Worm (Caenorhabditis elegans) whole organism, young adult: ENCODE data around the gene F46G11.2.

Experiments used
- B0261.1 ChIP-seq: sonication (generic microtip); optimal IDR thresholded peaks from 2 replicates; lab custom pipeline; 2016; ENCODE audit warnings: mild to moderate bottlenecking, missing genetic modification characterization, moderate library complexity, missing compliant biosample characterization
- C17E4.6 ChIP-seq: fragments of 200-800 bp; sonication (Bioruptor generic); IDR thresholded peaks from 2 replicates; pipeline ENCODE4 v1.3.6; 2022; ENCODE audit warnings: missing genetic modification reagents, missing genetic modification characterization, missing compliant biosample characterization
- F10E7.11 ChIP-seq: sonication (generic microtip); optimal IDR thresholded peaks from 2 replicates; lab custom pipeline; 2017; ENCODE audit warnings: mild to moderate bottlenecking, missing genetic modification characterization, moderate library complexity, missing compliant biosample characterization
- F23B12.7 ChIP-seq: sonication (generic microtip); optimal IDR thresholded peaks from 2 replicates; lab custom pipeline; 2017; ENCODE audit warnings: missing genetic modification characterization, mild to moderate bottlenecking, missing compliant biosample characterization, antibody characterized with exemption, moderate library complexity; ENCODE audit not compliant: insufficient read depth
- F52B5.7 ChIP-seq: sonication (generic microtip); optimal IDR thresholded peaks from 2 replicates; lab custom pipeline; 2016; ENCODE audit warnings: mild to moderate bottlenecking, missing genetic modification characterization, missing compliant biosample characterization
- F55B11.4 ChIP-seq: sonication (generic microtip); optimal IDR thresholded peaks from 2 replicates; lab custom pipeline; 2016; ENCODE audit warnings: missing compliant biosample characterization, missing genetic modification characterization, borderline replicate concordance; ENCODE audit not compliant: insufficient read depth
- F57A8.1 ChIP-seq: fragments of 200-800 bp; sonication (Bioruptor generic); optimal IDR thresholded peaks from 2 replicates; lab custom pipeline; 2018; ENCODE audit warnings: mild to moderate bottlenecking, missing genetic modification characterization, moderate library complexity, missing compliant biosample characterization
- K11D2.4 ChIP-seq: fragments of 200-800 bp; sonication (Bioruptor generic); IDR thresholded peaks from 2 replicates; pipeline ENCODE4 v1.3.6; 2022; ENCODE audit warnings: missing genetic modification reagents, missing genetic modification characterization, missing compliant biosample characterization
- Y53F4B.3 ChIP-seq: fragments of 200-800 bp; sonication (Bioruptor generic); IDR thresholded peaks from 2 replicates; pipeline ENCODE4 v1.3.6; 2022; ENCODE audit warnings: missing genetic modification reagents, missing genetic modification characterization, missing compliant biosample characterization
- Y53G8AR.9 ChIP-seq: fragments of 200-800 bp; sonication (Bioruptor generic); conservative IDR thresholded peaks from 2 replicates; pipeline ENCODE4 v1.3.6; 2022; ENCODE audit warnings: missing genetic modification reagents, missing genetic modification characterization, missing compliant biosample characterization
- ZK185.1 ChIP-seq: sonication (generic microtip); optimal IDR thresholded peaks from 2 replicates; lab custom pipeline; 2016; ENCODE audit warnings: mild to moderate bottlenecking, missing genetic modification characterization, missing compliant biosample characterization; ENCODE audit not compliant: poor library complexity, severe bottlenecking
- akir-1 ChIP-seq: fragments of 200-800 bp; sonication (Bioruptor generic); optimal IDR thresholded peaks from 2 replicates; lab custom pipeline; 2018; ENCODE audit warnings: mild to moderate bottlenecking, missing genetic modification characterization, moderate library complexity, missing compliant biosample characterization
- atf-7 ChIP-seq: sonication (generic microtip); optimal IDR thresholded peaks from 2 replicates; lab custom pipeline; 2017; ENCODE audit warnings: mild to moderate bottlenecking, missing genetic modification characterization, missing compliant biosample characterization
- attf-5 ChIP-seq: fragments of 200-800 bp; sonication (Bioruptor generic); optimal IDR thresholded peaks from 2 replicates; lab custom pipeline; 2018; ENCODE audit warnings: mild to moderate bottlenecking, missing genetic modification characterization, missing compliant biosample characterization
- attf-6 ChIP-seq: fragments of 200-800 bp; sonication (Bioruptor generic); IDR thresholded peaks from 2 replicates; pipeline ENCODE4 v1.3.6; 2022; ENCODE audit warnings: missing genetic modification reagents, missing genetic modification characterization, missing compliant biosample characterization
- bed-1 ChIP-seq: fragments of 200-800 bp; sonication (Bioruptor generic); IDR thresholded peaks from 2 replicates; pipeline ENCODE4 v1.3.6; 2022; ENCODE audit warnings: missing genetic modification reagents, missing genetic modification characterization, missing compliant biosample characterization
- cebp-2 ChIP-seq: fragments of 200-800 bp; sonication (Bioruptor generic); IDR thresholded peaks from 2 replicates; pipeline ENCODE4 v1.3.6; 2022; ENCODE audit warnings: missing genetic modification characterization, missing compliant biosample characterization
- ceh-100 ChIP-seq: fragments of 200-800 bp; sonication (Bioruptor generic); IDR thresholded peaks from 2 replicates; pipeline ENCODE4 v1.3.6; 2022; ENCODE audit warnings: missing genetic modification reagents, missing genetic modification characterization, missing compliant biosample characterization
- ceh-79 ChIP-seq: sonication (generic microtip); optimal IDR thresholded peaks from 2 replicates; lab custom pipeline; 2017; ENCODE audit warnings: mild to moderate bottlenecking, missing genetic modification characterization, missing compliant biosample characterization
- die-1 ChIP-seq: sonication (generic microtip); optimal IDR thresholded peaks from 2 replicates; lab custom pipeline; 2016; ENCODE audit warnings: missing genotype, mild to moderate bottlenecking, missing genetic modification characterization, missing compliant biosample characterization
- dox-1 ChIP-seq: fragments of 200-800 bp; sonication (Bioruptor generic); IDR thresholded peaks from 2 replicates; pipeline ENCODE4 v1.3.6; 2022; ENCODE audit warnings: missing genetic modification reagents, missing genetic modification characterization, missing compliant biosample characterization
- egl-18 ChIP-seq: fragments of 200-800 bp; sonication (Bioruptor generic); IDR thresholded peaks from 2 replicates; pipeline ENCODE4 v1.3.6; 2022; ENCODE audit warnings: missing genetic modification reagents, missing genetic modification characterization, missing compliant biosample characterization
- egl-44 ChIP-seq: fragments of 200-800 bp; sonication (Bioruptor generic); IDR thresholded peaks from 2 replicates; pipeline ENCODE4 v1.3.6; 2022; ENCODE audit warnings: missing genetic modification reagents, missing genetic modification characterization, missing compliant biosample characterization
- hlh-12 ChIP-seq: sonication (generic microtip); optimal IDR thresholded peaks from 2 replicates; lab custom pipeline; 2016; ENCODE audit warnings: missing genetic modification characterization, missing compliant biosample characterization
- hlh-26 ChIP-seq: fragments of 200-800 bp; sonication (Bioruptor generic); conservative IDR thresholded peaks from 2 replicates; pipeline ENCODE4 v1.3.6; 2022; ENCODE audit warnings: missing genetic modification reagents, missing genetic modification characterization, missing compliant biosample characterization
- hmg-20 ChIP-seq: fragments of 200-800 bp; sonication (Bioruptor generic); IDR thresholded peaks from 2 replicates; pipeline ENCODE4 v1.3.6; 2022; ENCODE audit warnings: missing genetic modification reagents, missing genetic modification characterization, missing compliant biosample characterization
- let-607 ChIP-seq, 2 experiments: fragments of 200-800 bp in 1 of 2; sonication (Bioruptor generic) in 1 of 2; sonication (generic microtip) in 1 of 2; optimal IDR thresholded peaks; 2 replicates each; lab custom pipeline; 2016 to 2018; ENCODE audit warnings: mild to moderate bottlenecking in 2 of 2, missing compliant biosample characterization in 2 of 2, missing genetic modification characterization in 2 of 2, moderate library complexity in 2 of 2, missing genotype in 1 of 2
- lin-40 ChIP-seq: sonication (generic microtip); optimal IDR thresholded peaks from 2 replicates; lab custom pipeline; 2016; ENCODE audit warnings: missing genetic modification characterization, mild to moderate bottlenecking, missing compliant biosample characterization, missing genotype, missing genetic modification reagents
- lin-54 ChIP-seq: fragments of 200-800 bp; sonication (Bioruptor generic); optimal IDR thresholded peaks from 2 replicates; lab custom pipeline; 2018; ENCODE audit warnings: mild to moderate bottlenecking, missing genetic modification characterization, missing compliant biosample characterization
- lsy-27 ChIP-seq: sonication (generic microtip); optimal IDR thresholded peaks from 2 replicates; lab custom pipeline; 2017; ENCODE audit warnings: missing genetic modification characterization, mild to moderate bottlenecking, missing compliant biosample characterization, antibody characterized with exemption, missing genotype, borderline replicate concordance; ENCODE audit not compliant: insufficient read depth
- madf-6 ChIP-seq: fragments of 200-800 bp; sonication (Bioruptor generic); IDR thresholded peaks from 2 replicates; pipeline ENCODE4 v1.3.6; 2022; ENCODE audit warnings: missing genetic modification reagents, missing genetic modification characterization, missing compliant biosample characterization
- madf-8 ChIP-seq: fragments of 200-800 bp; sonication (Bioruptor generic); conservative IDR thresholded peaks from 2 replicates; pipeline ENCODE4 v1.3.6; 2022; ENCODE audit warnings: missing genetic modification reagents, missing genetic modification characterization, missing compliant biosample characterization
- mel-28 ChIP-seq: sonication (generic microtip); optimal IDR thresholded peaks from 2 replicates; lab custom pipeline; 2016; ENCODE audit warnings: borderline replicate concordance, mild to moderate bottlenecking, missing genetic modification characterization, missing compliant biosample characterization
- nfya-1 ChIP-seq: sonication (generic microtip); optimal IDR thresholded peaks from 2 replicates; lab custom pipeline; 2017; ENCODE audit warnings: antibody characterized with exemption, missing compliant biosample characterization, missing genetic modification characterization, borderline replicate concordance; ENCODE audit not compliant: insufficient read depth
- nhr-27 ChIP-seq: fragments of 200-800 bp; sonication (Bioruptor generic); optimal IDR thresholded peaks from 2 replicates; lab custom pipeline; 2018; ENCODE audit warnings: mild to moderate bottlenecking, missing genetic modification characterization, moderate library complexity, missing compliant biosample characterization
- pbrm-1 ChIP-seq: fragments of 200-800 bp; sonication (Bioruptor generic); IDR thresholded peaks from 2 replicates; pipeline ENCODE4 v1.3.6; 2022; ENCODE audit warnings: missing genetic modification reagents, missing genetic modification characterization, missing compliant biosample characterization
- rpc-1 ChIP-seq, 2 experiments: fragments of 150-350 bp in 1 of 2; sonication (generic microtip) in 1 of 2; optimal IDR thresholded peaks; 2 replicates each; lab custom pipeline; 2014 to 2018; ENCODE audit warnings: missing biosample characterization in 1 of 2, missing genetic modification characterization in 1 of 2, missing genetic modification reagents in 1 of 2, missing genotype in 1 of 2
- sdz-38 ChIP-seq: sonication (generic microtip); optimal IDR thresholded peaks from 2 replicates; lab custom pipeline; 2016; ENCODE audit warnings: missing genotype, missing genetic modification characterization, missing compliant biosample characterization
- snpc-1.1 ChIP-seq: sonication (generic microtip); optimal IDR thresholded peaks from 2 replicates; lab custom pipeline; 2017; ENCODE audit warnings: missing genetic modification characterization, mild to moderate bottlenecking, missing compliant biosample characterization, antibody characterized with exemption, moderate library complexity, missing genotype, missing genetic modification reagents; ENCODE audit not compliant: insufficient read depth
- snpc-3.4 ChIP-seq: sonication (generic microtip); optimal IDR thresholded peaks from 2 replicates; lab custom pipeline; 2017; ENCODE audit warnings: missing genetic modification characterization, mild to moderate bottlenecking, missing compliant biosample characterization, antibody characterized with exemption, moderate library complexity, missing genotype, missing genetic modification reagents
- somi-1 ChIP-seq: fragments of 200-800 bp; sonication (Bioruptor generic); optimal IDR thresholded peaks from 2 replicates; lab custom pipeline; 2018; ENCODE audit warnings: mild to moderate bottlenecking, missing genetic modification characterization, missing compliant biosample characterization
- sptf-2 ChIP-seq: fragments of 200-800 bp; sonication (Bioruptor generic); optimal IDR thresholded peaks from 2 replicates; lab custom pipeline; 2018; ENCODE audit warnings: mild to moderate bottlenecking, missing genetic modification characterization, missing compliant biosample characterization
- unc-130 ChIP-seq: sonication (generic microtip); optimal IDR thresholded peaks from 2 replicates; lab custom pipeline; 2016; ENCODE audit warnings: missing genetic modification reagents, missing genetic modification characterization, missing compliant biosample characterization
- xnd-1 ChIP-seq: sonication (generic microtip); optimal IDR thresholded peaks from 2 replicates; lab custom pipeline; 2016; ENCODE audit warnings: missing genotype, missing genetic modification reagents, missing genetic modification characterization, missing compliant biosample characterization
- zfh-2 ChIP-seq: fragments of 200-800 bp; sonication (Bioruptor generic); conservative IDR thresholded peaks from 2 replicates; pipeline ENCODE4 v1.3.6; 2022; ENCODE audit warnings: missing genetic modification reagents, missing genetic modification characterization, missing compliant biosample characterization
- ztf-6 ChIP-seq: fragments of 200-800 bp; sonication (Bioruptor generic); IDR thresholded peaks from 2 replicates; pipeline ENCODE4 v1.3.6; 2022; ENCODE audit warnings: missing genetic modification reagents, missing genetic modification characterization, missing compliant biosample characterization

The F46G11.2 gene

ce11 chrX:5801156-5801592 lies 13.2 kb downstream of the F46G11.2 start (continued):
- TF ChIP-seq mel-28 = peak; percentile 32
- TF ChIP-seq unc-130 = peak; percentile 81
- peak; percentile 94 for TF ChIP-seq ZK185.1 (tag; lab: Kevin White, UChicago)
- peak; percentile 91 for TF ChIP-seq snpc-3.4 (tag; lab: Kevin White, UChicago)
- TF ChIP-seq F23B12.7 (tag; lab: Kevin White, UChicago) = no peak
- peak; percentile 55; the same call in 1 of the 2 replicates for TF ChIP-seq attf-6 (GFP tag; lab: Robert Waterston, UW)
- peak; percentile 29 for TF ChIP-seq ceh-79 (tag; lab: Kevin White, UChicago)
- peak; percentile 86 for TF ChIP-seq F57A8.1 (GFP tag; lab: Kevin White, UChicago)
- peak; percentile 86 for TF ChIP-seq F52B5.7 (tag; lab: Kevin White, UChicago)
- no peak for TF ChIP-seq sdz-38
- no peak for TF ChIP-seq Y53G8AR.9 (GFP tag; lab: Robert Waterston, UW)
- TF ChIP-seq hlh-12 = peak; percentile 77
- peak; percentile 69 for TF ChIP-seq attf-5 (GFP tag; lab: Kevin White, UChicago)
- TF ChIP-seq lsy-27 = no peak
- TF ChIP-seq hmg-20 = peak; percentile 70
- peak; percentile 69; the same call in 1 of the 2 replicates for TF ChIP-seq madf-6 (GFP tag; lab: Robert Waterston, UW)
- 0 out of 2 replicates have a peak, but pooled peaks have one; percentile 21 for TF ChIP-seq ztf-6
- no peak for TF ChIP-seq F55B11.4 (tag; lab: Kevin White, UChicago)
- peak; percentile 24 for TF ChIP-seq akir-1 (GFP tag; lab: Kevin White, UChicago)
- TF ChIP-seq cebp-2 (GFP tag; lab: Robert Waterston, UW) = peak; percentile 81; the same call in 1 of the 2 replicates
- peak; percentile 48 for TF ChIP-seq snpc-1.1
- TF ChIP-seq egl-44 (GFP tag; lab: Robert Waterston, UW) = peak; percentile 89
- TF ChIP-seq Y53F4B.3 = no peak
- peak; percentile 27 for TF ChIP-seq F10E7.11
- peak; percentile 91 for TF ChIP-seq somi-1 (GFP tag; lab: Kevin White, UChicago)
- no peak for TF ChIP-seq madf-8
- peak; percentile 60 to 75 for TF ChIP-seq let-607 (tag; optimal IDR thresholded peaks at IDR 0.05; lab: Kevin White, UChicago)
- peak; percentile 96 for TF ChIP-seq rpc-1 (optimal IDR thresholded peaks at IDR 0.05; lab: Kevin White, UChicago)
- TF ChIP-seq rpc-1 (tag; optimal IDR thresholded peaks at IDR 0.05; lab: Kevin White, UChicago) = peak; percentile 96
- peak; percentile 76 for TF ChIP-seq K11D2.4 (GFP tag; lab: Robert Waterston, UW)
- TF ChIP-seq nfya-1 = no peak
- no peak; the same call in none of the 2 replicates for TF ChIP-seq ceh-100 (GFP tag; lab: Robert Waterston, UW)
- peak; percentile 66 for TF ChIP-seq nhr-27 (tag; lab: Kevin White, UChicago)
- peak; percentile 66 for TF ChIP-seq lin-54 (GFP tag; lab: Kevin White, UChicago)
- TF ChIP-seq C17E4.6 (GFP tag; lab: Robert Waterston, UW) = peak; percentile 56; the same call in 1 of the 2 replicates
- peak; percentile 91 for TF ChIP-seq pbrm-1 (GFP tag; lab: Robert Waterston, UW)
- peak; percentile 99 for TF ChIP-seq B0261.1 (tag; lab: Kevin White, UChicago)
- peak; percentile 89 for TF ChIP-seq dox-1 (GFP tag; lab: Robert Waterston, UW)
- no peak for TF ChIP-seq egl-18 (GFP tag; lab: Robert Waterston, UW)
- peak; percentile 95 for TF ChIP-seq lin-40 (tag; lab: Kevin White, UChicago)
- no peak for TF ChIP-seq hlh-26 (GFP tag; lab: Robert Waterston, UW)
- no peak for TF ChIP-seq sptf-2
- no peak for TF ChIP-seq zfh-2 (GFP tag; lab: Robert Waterston, UW)
- TF ChIP-seq atf-7 = peak; percentile 73
- TF ChIP-seq xnd-1 (tag; lab: Kevin White, UChicago) = no peak
- peak; percentile 88 for TF ChIP-seq die-1 (tag; lab: Kevin White, UChicago)
- TF ChIP-seq bed-1 (GFP tag; lab: Robert Waterston, UW) = peak; percentile 90; the same call in 1 of the 2 replicates
